Fruit fly (Drosophila melanogaster) whole organism, embryonic: ENCODE data around the gene Prp39.
A peak's percentile ranks its signal among the peaks of the same experiment; 100 is the strongest.

ENCODE experiments used
- Atf3 ChIP-seq: fragments of 200-800 bp; sonication (Bioruptor generic); optimal IDR thresholded peaks from 3 replicates; lab custom pipeline; 2016; ENCODE audit warnings: missing biosample characterization, missing genetic modification characterization
- CG1024 ChIP-seq: fragments of 200-800 bp; sonication (Bioruptor generic); IDR thresholded peaks from 2 replicates; pipeline ENCODE4 v1.3.6; 2022; ENCODE audit warnings: missing biosample characterization, missing genetic modification characterization
- CG10979 ChIP-seq: fragments of 200-800 bp; sonication (Bioruptor generic); optimal IDR thresholded peaks from 2 replicates; lab custom pipeline; 2018; ENCODE audit warnings: missing biosample characterization, mild to moderate bottlenecking, missing genetic modification characterization, moderate library complexity
- CG11247 ChIP-seq: fragments of 200-800 bp; sonication (Bioruptor generic); IDR thresholded peaks from 2 replicates; pipeline ENCODE4 v1.3.6; 2022; ENCODE audit warnings: missing biosample characterization, missing genetic modification characterization
- CG11695 ChIP-seq: fragments of 200-800 bp; sonication (Bioruptor generic); IDR thresholded peaks from 3 replicates; pipeline ENCODE4 v1.3.6; 2022; ENCODE audit warnings: missing biosample characterization, missing genetic modification characterization
- CG11696 ChIP-seq: fragments of 200-800 bp; sonication (Bioruptor generic); IDR thresholded peaks from 2 replicates; pipeline ENCODE4 v1.3.6; 2022; ENCODE audit warnings: missing biosample characterization, missing genetic modification characterization
- CG1233 ChIP-seq: fragments of 200-800 bp; sonication (Bioruptor generic); optimal IDR thresholded peaks from 4 replicates; lab custom pipeline; 2018; ENCODE audit warnings: missing biosample characterization, mild to moderate bottlenecking, missing genetic modification characterization
- CG12659 ChIP-seq: fragments of 200-800 bp; sonication (Bioruptor generic); optimal IDR thresholded peaks from 3 replicates; lab custom pipeline; 2017; ENCODE audit warnings: mild to moderate bottlenecking, missing biosample characterization, missing genetic modification reagents, missing genetic modification characterization
- CG13894 ChIP-seq: fragments of 200-800 bp; sonication (Bioruptor generic); optimal IDR thresholded peaks from 3 replicates; lab custom pipeline; 2018; ENCODE audit warnings: missing biosample characterization, mild to moderate bottlenecking, missing genetic modification characterization, moderate library complexity
- CG16815 ChIP-seq: fragments of 200-800 bp; sonication (Bioruptor generic); optimal IDR thresholded peaks from 3 replicates; lab custom pipeline; 2017; ENCODE audit warnings: missing biosample characterization, mild to moderate bottlenecking, missing genetic modification characterization
- CG16863 ChIP-seq: fragments of 200-800 bp; sonication (Bioruptor generic); optimal IDR thresholded peaks from 3 replicates; lab custom pipeline; 2016; ENCODE audit warnings: missing biosample characterization, missing genetic modification characterization
- CG17568 ChIP-seq: fragments of 200-800 bp; sonication (Bioruptor generic); optimal IDR thresholded peaks from 2 replicates; lab custom pipeline; 2018; ENCODE audit warnings: missing biosample characterization, mild to moderate bottlenecking, missing genetic modification characterization, moderate library complexity
- CG3065 ChIP-seq: fragments of 200-800 bp; sonication (Bioruptor generic); optimal IDR thresholded peaks from 2 replicates; lab custom pipeline; 2016; ENCODE audit warnings: missing biosample characterization, missing genetic modification characterization
- CG3281 ChIP-seq: fragments of 200-800 bp; sonication (Bioruptor generic); optimal IDR thresholded peaks from 3 replicates; lab custom pipeline; 2017; ENCODE audit warnings: missing biosample characterization, mild to moderate bottlenecking, missing genetic modification characterization
- CG3726 ChIP-seq: fragments of 200-800 bp; sonication (Bioruptor generic); IDR thresholded peaks from 3 replicates; pipeline ENCODE4, ENCODE4 v1.3.6; 2022; ENCODE audit warnings: missing biosample characterization, missing genetic modification characterization
- CG6689 ChIP-seq: fragments of 200-800 bp; sonication (Bioruptor generic); IDR thresholded peaks from 2 replicates; pipeline ENCODE4 v1.3.6; 2022; ENCODE audit warnings: missing biosample characterization, missing genetic modification characterization
- CG8290 ChIP-seq, 3 experiments: fragments of 200-800 bp; sonication (Bioruptor generic); optimal IDR thresholded peaks; 2 replicates each; lab custom pipeline; 2016 to 2019; ENCODE audit warnings: missing biosample characterization in 3 of 3, missing genetic modification characterization in 3 of 3, mild to moderate bottlenecking in 2 of 3, moderate library complexity in 1 of 3
- CG9932 ChIP-seq: fragments of 200-800 bp; sonication (Bioruptor generic); IDR thresholded peaks from 2 replicates; pipeline ENCODE4 v1.3.6; 2022; ENCODE audit warnings: missing biosample characterization, missing genetic modification characterization
- CoRest ChIP-seq: fragments of 200-800 bp; sonication (Bioruptor generic); optimal IDR thresholded peaks from 3 replicates; lab custom pipeline; 2018; ENCODE audit warnings: missing biosample characterization, mild to moderate bottlenecking, missing genetic modification characterization, moderate library complexity
- Deaf1 ChIP-seq: fragments of 200-800 bp; optimal IDR thresholded peaks from 3 replicates; lab custom pipeline; 2019; ENCODE audit warnings: missing biosample characterization, mild to moderate bottlenecking, missing genetic modification characterization, moderate library complexity
- Dek ChIP-seq: fragments of 200-800 bp; sonication (Bioruptor generic); optimal IDR thresholded peaks from 3 replicates; lab custom pipeline; 2019; ENCODE audit warnings: missing biosample characterization, mild to moderate bottlenecking, missing genetic modification characterization, moderate library complexity
- Dip3 ChIP-seq: fragments of 200-800 bp; sonication (Bioruptor generic); optimal IDR thresholded peaks from 3 replicates; lab custom pipeline; 2016; ENCODE audit warnings: missing biosample characterization, missing genetic modification characterization
- E2f1 ChIP-seq: fragments of 200-800 bp; sonication (Bioruptor generic); IDR thresholded peaks from 2 replicates; pipeline ENCODE4 v1.3.6; 2022; ENCODE audit warnings: missing biosample characterization, missing genetic modification characterization
- Ets65A ChIP-seq: fragments of 200-800 bp; sonication (Bioruptor generic); peaks from one replicate; lab custom pipeline; 2016; ENCODE audit warnings: missing biosample characterization, missing genetic modification characterization
- HLH3B ChIP-seq: fragments of 200-800 bp; sonication (Bioruptor generic); IDR thresholded peaks from 2 replicates; pipeline ENCODE4 v1.3.6; 2022; ENCODE audit warnings: missing biosample characterization, missing genetic modification characterization
- Hmr ChIP-seq: fragments of 200-800 bp; sonication (Bioruptor generic); optimal IDR thresholded peaks from 3 replicates; lab custom pipeline; 2017; ENCODE audit warnings: mild to moderate bottlenecking, missing biosample characterization, missing genetic modification reagents, missing genetic modification characterization
- Kr ChIP-seq: fragments of 200-800 bp; sonication (Bioruptor generic); optimal IDR thresholded peaks from 2 replicates; lab custom pipeline; 2017; ENCODE audit warnings: missing biosample characterization, mild to moderate bottlenecking, missing genetic modification characterization
- Lhr ChIP-seq: fragments of 200-800 bp; sonication (Bioruptor generic); optimal IDR thresholded peaks from 3 replicates; lab custom pipeline; 2017; ENCODE audit warnings: mild to moderate bottlenecking, missing biosample characterization, missing genetic modification reagents, missing genetic modification characterization
- Mad ChIP-seq: fragments of 200-800 bp; sonication (Bioruptor generic); optimal IDR thresholded peaks from 2 replicates; lab custom pipeline; 2016; ENCODE audit warnings: missing biosample characterization, missing genetic modification characterization
- Max ChIP-seq: fragments of 200-800 bp; sonication (Bioruptor generic); optimal IDR thresholded peaks from 2 replicates; lab custom pipeline; 2016; ENCODE audit warnings: missing biosample characterization, mild to moderate bottlenecking, missing genetic modification characterization
- Mes4 ChIP-seq: fragments of 200-800 bp; sonication (Bioruptor generic); optimal IDR thresholded peaks from 2 replicates; lab custom pipeline; 2016; ENCODE audit warnings: missing biosample characterization, missing genetic modification characterization
- Poxn ChIP-seq: fragments of 200-800 bp; sonication (Bioruptor generic); IDR thresholded peaks from 2 replicates; pipeline ENCODE4 v1.3.6; 2022; ENCODE audit warnings: missing biosample characterization, missing genetic modification characterization
- Taf1 ChIP-seq: fragments of 200-800 bp; sonication (Bioruptor generic); IDR thresholded peaks from 2 replicates; pipeline ENCODE4 v1.3.6; 2022; ENCODE audit warnings: missing biosample characterization, missing genetic modification characterization
- bigmax ChIP-seq: fragments of 200-800 bp; sonication (Bioruptor generic); optimal IDR thresholded peaks from 2 replicates; lab custom pipeline; 2018; ENCODE audit warnings: missing biosample characterization, mild to moderate bottlenecking, missing genetic modification characterization
- dmrt11E ChIP-seq: fragments of 200-800 bp; sonication (Bioruptor generic); optimal IDR thresholded peaks from 3 replicates; lab custom pipeline; 2018; ENCODE audit warnings: missing biosample characterization, mild to moderate bottlenecking, missing genetic modification characterization, moderate library complexity
- emc ChIP-seq: fragments of 200-800 bp; sonication (Bioruptor generic); optimal IDR thresholded peaks from 2 replicates; lab custom pipeline; 2016; ENCODE audit warnings: missing biosample characterization, missing genetic modification characterization
- fru ChIP-seq: fragments of >200 bp; optimal IDR thresholded peaks from 2 replicates; lab custom pipeline; 2017
- gfzf ChIP-seq: fragments of 200-800 bp; sonication (Bioruptor generic); optimal IDR thresholded peaks from 2 replicates; lab custom pipeline; 2016; ENCODE audit warnings: missing biosample characterization, mild to moderate bottlenecking, missing genetic modification characterization, moderate library complexity
- gt ChIP-seq: fragments of 200-800 bp; sonication (Bioruptor generic); IDR thresholded peaks from 2 replicates; pipeline ENCODE4 v1.3.6; 2022; ENCODE audit warnings: missing biosample characterization, missing genetic modification characterization
- hth ChIP-seq: fragments of >200 bp; optimal IDR thresholded peaks from 2 replicates; lab custom pipeline; 2017; ENCODE audit warnings: inconsistent platforms
- nom ChIP-seq: fragments of 200-800 bp; sonication (Bioruptor generic); optimal IDR thresholded peaks from 2 replicates; lab custom pipeline; 2017; ENCODE audit warnings: missing biosample characterization, missing genetic modification characterization, mild to moderate bottlenecking, moderate library complexity, missing genetic modification reagents
- odd ChIP-seq: fragments of 200-800 bp; sonication (Bioruptor generic); optimal IDR thresholded peaks from 2 replicates; lab custom pipeline; 2017; ENCODE audit warnings: missing biosample characterization, mild to moderate bottlenecking, missing genetic modification characterization
- pfk ChIP-seq: fragments of 200-800 bp; sonication (Bioruptor generic); optimal IDR thresholded peaks from 2 replicates; lab custom pipeline; 2018; ENCODE audit warnings: missing biosample characterization, mild to moderate bottlenecking, missing genetic modification characterization, moderate library complexity
- schlank ChIP-seq: fragments of 200-800 bp; sonication (Bioruptor generic); optimal IDR thresholded peaks from 2 replicates; lab custom pipeline; 2018; ENCODE audit warnings: missing biosample characterization, mild to moderate bottlenecking, missing genetic modification characterization
- sens-2 ChIP-seq: fragments of 200-800 bp; sonication (Bioruptor generic); IDR thresholded peaks from 2 replicates; pipeline ENCODE4 v1.3.6; 2022; ENCODE audit warnings: missing biosample characterization, missing genetic modification characterization
- sna ChIP-seq: fragments of 200-800 bp; sonication (Bioruptor generic); IDR thresholded peaks from 2 replicates; pipeline ENCODE4 v1.3.6; 2022; ENCODE audit warnings: missing biosample characterization, missing genetic modification characterization; ENCODE audit not compliant: partially characterized antibody
- so ChIP-seq: fragments of 200-800 bp; sonication (Bioruptor generic); IDR thresholded peaks from 3 replicates; pipeline ENCODE4 v1.3.6; 2022; ENCODE audit warnings: missing biosample characterization, missing genetic modification characterization
- tna ChIP-seq: fragments of 200-800 bp; sonication (Bioruptor generic); IDR thresholded peaks from 2 replicates; pipeline ENCODE4 v1.3.6; 2022; ENCODE audit warnings: missing biosample characterization, missing genetic modification characterization; ENCODE audit not compliant: partially characterized antibody
- yki ChIP-seq: fragments of >200 bp; optimal IDR thresholded peaks from 3 replicates; lab custom pipeline; 2018
- zfh1 ChIP-seq: fragments of 200-800 bp; sonication (Bioruptor generic); IDR thresholded peaks from 3 replicates; pipeline ENCODE4 v1.3.6; 2022; ENCODE audit warnings: missing biosample characterization, missing genetic modification characterization

Prp39 gene

DNA sequence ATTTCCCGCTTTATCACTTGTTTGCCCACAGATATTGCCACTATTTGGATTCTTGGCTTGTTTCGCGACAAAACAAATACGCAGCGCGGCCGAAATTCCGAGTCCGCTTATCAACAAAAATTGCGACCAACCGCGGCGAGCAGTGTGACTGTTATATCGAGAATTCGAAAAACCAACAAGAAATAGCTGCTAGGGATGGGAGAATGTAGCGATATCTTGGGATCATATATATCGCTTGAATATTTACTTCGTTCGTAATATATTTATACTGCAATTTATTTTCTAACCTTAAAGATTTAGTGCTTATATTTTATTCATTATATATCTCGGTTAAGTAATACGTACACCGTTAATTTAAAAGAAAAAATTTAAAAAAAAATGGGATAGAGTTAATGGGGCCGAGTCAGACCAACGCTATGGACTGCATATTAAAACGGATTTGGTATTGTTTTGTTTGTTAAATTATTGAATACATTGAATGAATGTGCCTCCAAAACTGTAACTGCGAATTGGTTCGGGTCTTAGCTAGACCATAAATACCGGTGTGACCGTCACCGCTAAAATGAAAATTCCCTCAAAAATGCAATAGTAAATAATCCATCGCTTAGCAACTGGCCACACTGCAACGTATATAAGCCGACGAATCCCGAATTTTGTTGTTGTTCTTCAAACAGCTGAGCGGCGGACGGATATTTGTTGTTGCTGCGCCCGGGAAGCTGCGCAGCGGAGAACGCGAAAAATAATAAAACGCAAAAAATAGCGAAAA, 32.9 kb downstream of the Prp39 start, which contains the start of the genes Apc and spg (continued):
- no peak for TF ChIP-seq Mad (GFP tag; lab: Kevin White, UChicago)
- TF ChIP-seq Dip3 (GFP tag; lab: Kevin White, UChicago) = no peak
- peak; percentile 14 for TF ChIP-seq pfk
- peak; percentile 50; the same call in 2 of the 3 replicates for TF ChIP-seq CG11695 (GFP tag; lab: Robert Waterston, UW)
- TF ChIP-seq Mes4 (GFP tag; lab: Kevin White, UChicago) = peak; percentile 51
- peak; percentile 14 for TF ChIP-seq CG10979 (tag; lab: Kevin White, UChicago)
- peak; percentile 51 for TF ChIP-seq bigmax (GFP tag; lab: Kevin White, UChicago)
- no peak for TF ChIP-seq emc (GFP tag; lab: Kevin White, UChicago)
- peak; percentile 33 for TF ChIP-seq CG13894 (tag; lab: Kevin White, UChicago)
- TF ChIP-seq Poxn (GFP tag; lab: Robert Waterston, UW) = no peak
- TF ChIP-seq CG8290 (GFP tag; optimal IDR thresholded peaks at IDR 0.05; lab: Kevin White, UChicago) = no peak
- peak in 1 of 2 experiments; percentile 89 for TF ChIP-seq CG8290 (tag; optimal IDR thresholded peaks at IDR 0.05; lab: Kevin White, UChicago)
- TF ChIP-seq Taf1 (GFP tag; lab: Robert Waterston, UW) = no peak
- no peak for TF ChIP-seq yki (lab: Kevin White, UChicago)
- no peak for TF ChIP-seq sens-2
- peak; percentile 87 for TF ChIP-seq CG12659 (GFP tag; lab: Kevin White, UChicago)
- TF ChIP-seq CG6689 (GFP tag; lab: Robert Waterston, UW) = 0 out of 2 replicates have a peak, but pooled peaks have one; percentile 10
- TF ChIP-seq gt (GFP tag; lab: Robert Waterston, UW) = no peak
- TF ChIP-seq Kr = peak; percentile 11
- peak; percentile 19 for TF ChIP-seq CG1233
- peak; percentile 77 for TF ChIP-seq sna
- peak; percentile 50 for TF ChIP-seq odd (GFP tag; lab: Kevin White, UChicago)
- peak; percentile 42; the same call in 1 of the 2 replicates for TF ChIP-seq CG11247
- TF ChIP-seq schlank (tag; lab: Kevin White, UChicago) = peak; percentile 47
- peak; percentile 95 for TF ChIP-seq Lhr (GFP tag; lab: Kevin White, UChicago)
- no peak for TF ChIP-seq CG3726 (GFP tag; lab: Robert Waterston, UW)
- peak; percentile 42; the same call in 1 of the 3 replicates for TF ChIP-seq zfh1 (GFP tag; lab: Robert Waterston, UW)
- TF ChIP-seq CG3281 (GFP tag; lab: Kevin White, UChicago) = peak; percentile 35
- TF ChIP-seq CoRest (tag; lab: Kevin White, UChicago) = peak; percentile 51
- peak; percentile 52 for TF ChIP-seq CG9932 (GFP tag; lab: Robert Waterston, UW)
- peak; percentile 4 for TF ChIP-seq Atf3 (GFP tag; lab: Kevin White, UChicago)
- TF ChIP-seq Hmr (GFP tag; lab: Kevin White, UChicago) = peak; percentile 63
- peak; percentile 77 for TF ChIP-seq nom (GFP tag; lab: Kevin White, UChicago)
- no peak for TF ChIP-seq hth
- TF ChIP-seq E2f1 (GFP tag; lab: Robert Waterston, UW) = peak; percentile 50; the same call in 1 of the 2 replicates
- TF ChIP-seq Dek (tag; lab: Kevin White, UChicago) = peak; percentile 50
- no peak for TF ChIP-seq Max (GFP tag; lab: Kevin White, UChicago)
- peak; percentile 30 for TF ChIP-seq Deaf1 (tag; lab: Kevin White, UChicago)
- peak; percentile 44; the same call in 2 of the 3 replicates for TF ChIP-seq so (GFP tag; lab: Robert Waterston, UW)
- no peak for TF ChIP-seq CG11696 (GFP tag; lab: Robert Waterston, UW)
- peak; percentile 26; the same call in 1 of the 2 replicates for TF ChIP-seq tna (GFP tag; lab: Robert Waterston, UW)
- TF ChIP-seq CG16863 (GFP tag; lab: Kevin White, UChicago) = peak; percentile 10
- TF ChIP-seq gfzf (GFP tag; lab: Kevin White, UChicago) = peak; percentile 99
- peak; percentile 32; the same call in 1 of the 2 replicates for TF ChIP-seq HLH3B (GFP tag; lab: Robert Waterston, UW)
- no peak for TF ChIP-seq CG3065 (GFP tag; lab: Kevin White, UChicago)
- TF ChIP-seq dmrt11E (tag; lab: Kevin White, UChicago) = peak; percentile 30
- TF ChIP-seq fru (lab: Kevin White, UChicago) = no peak
- TF ChIP-seq CG1024 (GFP tag; lab: Robert Waterston, UW) = no peak
- TF ChIP-seq CG16815 (GFP tag; lab: Kevin White, UChicago) = peak; percentile 1
- peak; percentile 84 for TF ChIP-seq Ets65A (GFP tag; lab: Kevin White, UChicago)
- TF ChIP-seq CG17568 = no peak
